Worm (Caenorhabditis elegans): ENCODE data around the gene tric-1B.2.

tric-1B.2 gene

DNA sequence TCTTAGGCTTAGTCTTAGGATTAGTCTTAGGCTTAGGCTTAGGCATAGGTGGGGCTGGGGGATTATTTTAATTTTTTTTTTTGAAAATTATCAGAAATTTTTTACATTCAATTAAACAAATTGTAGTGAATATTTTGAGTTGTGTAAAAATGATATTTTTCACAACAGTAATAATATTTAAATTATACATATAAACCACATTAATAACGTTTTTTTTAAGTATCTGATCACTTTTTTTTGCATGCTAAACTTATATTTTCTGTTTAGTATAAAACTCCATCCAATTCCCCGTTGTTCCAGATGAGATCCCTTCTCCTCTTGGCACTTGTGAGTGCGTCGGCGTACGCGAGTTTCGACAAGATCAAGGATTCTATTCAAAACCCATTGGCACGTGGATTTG, 39.1 kb downstream of the tric-1B.2 start, which contains the start of gene txdc-12.1:
TSS of gene txdc-12.1 (plus strand) at position 301 of the 400 bp plus-strand sequence.
- no peak for TF ChIP-seq ztf-23 (GFP tag; IDR thresholded peaks at IDR 0.05)
- TF ChIP-seq klf-2 (GFP tag; conservative IDR thresholded peaks at IDR 0.05) = no peak
- no peak for TF ChIP-seq ref-1 (GFP tag; conservative IDR thresholded peaks at IDR 0.05)
- no peak for TF ChIP-seq cog-1 (tag; optimal IDR thresholded peaks at IDR 0.05)
- TF ChIP-seq flt-1 (GFP tag; IDR thresholded peaks at IDR 0.05) = no peak
- no peak for TF ChIP-seq ztf-29 (GFP tag; IDR thresholded peaks at IDR 0.05)
- no peak for TF ChIP-seq med-1 (GFP tag; optimal IDR thresholded peaks at IDR 0.05; ENCODE audit: insufficient read depth)
- TF ChIP-seq T22C8.4 (GFP tag; IDR thresholded peaks at IDR 0.05) = no peak
- TF ChIP-seq tab-1 (GFP tag; IDR thresholded peaks at IDR 0.05) = no peak

DNA sequence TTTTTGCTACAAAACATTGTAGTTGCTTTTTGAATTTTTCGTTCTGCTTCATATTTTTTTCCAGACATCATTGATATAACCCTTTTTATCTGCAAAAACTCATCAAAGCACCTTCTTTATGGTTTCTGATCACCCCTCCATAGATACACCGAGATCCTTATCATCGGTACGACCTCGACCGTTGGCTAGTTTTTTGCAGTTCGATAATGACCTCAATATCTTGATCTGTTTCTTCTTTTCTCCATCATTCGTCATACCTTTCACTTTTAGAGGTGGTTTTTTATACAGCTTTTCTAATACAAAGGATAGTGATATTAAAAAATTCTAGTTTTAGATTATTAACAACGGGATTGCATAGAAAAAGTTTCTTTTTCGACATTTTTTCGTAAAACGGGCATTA, 39.7 kb downstream of the tric-1B.2 start:
- TF ChIP-seq tab-1 (GFP tag; IDR thresholded peaks at IDR 0.05) = no peak
- no peak for TF ChIP-seq ztf-23 (GFP tag; IDR thresholded peaks at IDR 0.05)
- TF ChIP-seq ref-1 (GFP tag; conservative IDR thresholded peaks at IDR 0.05) = no peak
- TF ChIP-seq flt-1 (GFP tag; IDR thresholded peaks at IDR 0.05) = no peak
- no peak for TF ChIP-seq T22C8.4 (GFP tag; IDR thresholded peaks at IDR 0.05)
- no peak for TF ChIP-seq med-1 (GFP tag; optimal IDR thresholded peaks at IDR 0.05; ENCODE audit: insufficient read depth)
- TF ChIP-seq ztf-29 (GFP tag; IDR thresholded peaks at IDR 0.05) = no peak
- TF ChIP-seq klf-2 (GFP tag; conservative IDR thresholded peaks at IDR 0.05) = no peak
- no peak for TF ChIP-seq cog-1 (tag; optimal IDR thresholded peaks at IDR 0.05)

DNA sequence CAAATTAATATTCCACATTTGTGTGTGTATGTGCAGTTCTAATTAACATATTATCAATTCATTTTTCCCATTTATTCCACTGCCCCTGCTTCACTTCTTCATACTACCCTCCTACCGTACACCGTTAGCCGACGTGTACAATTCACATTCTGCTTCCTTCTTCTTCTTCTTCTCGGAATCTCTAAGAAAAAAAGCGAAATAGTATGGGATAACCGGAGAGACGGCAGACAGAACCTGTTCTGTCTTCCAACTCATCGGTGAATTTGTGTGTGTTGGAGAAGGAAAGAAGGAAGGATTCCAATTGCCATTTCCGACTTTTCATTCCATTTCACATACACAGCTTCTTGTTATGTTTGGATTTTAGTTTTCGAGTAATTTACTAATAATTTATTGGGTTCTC, 41.6 kb downstream of the tric-1B.2 start:
- TF ChIP-seq T22C8.4 (GFP tag; IDR thresholded peaks at IDR 0.05) = no peak
- no peak for TF ChIP-seq flt-1 (GFP tag; IDR thresholded peaks at IDR 0.05)
- TF ChIP-seq cog-1 (tag; optimal IDR thresholded peaks at IDR 0.05) = no peak
- TF ChIP-seq ztf-23 (GFP tag; IDR thresholded peaks at IDR 0.05) = no peak
- no peak for TF ChIP-seq med-1 (GFP tag; optimal IDR thresholded peaks at IDR 0.05; ENCODE audit: insufficient read depth)
- TF ChIP-seq ztf-29 (GFP tag; IDR thresholded peaks at IDR 0.05) = no peak
- TF ChIP-seq klf-2 (GFP tag; conservative IDR thresholded peaks at IDR 0.05) = no peak
- TF ChIP-seq ref-1 (GFP tag; conservative IDR thresholded peaks at IDR 0.05) = no peak
- no peak for TF ChIP-seq tab-1 (GFP tag; IDR thresholded peaks at IDR 0.05)

DNA sequence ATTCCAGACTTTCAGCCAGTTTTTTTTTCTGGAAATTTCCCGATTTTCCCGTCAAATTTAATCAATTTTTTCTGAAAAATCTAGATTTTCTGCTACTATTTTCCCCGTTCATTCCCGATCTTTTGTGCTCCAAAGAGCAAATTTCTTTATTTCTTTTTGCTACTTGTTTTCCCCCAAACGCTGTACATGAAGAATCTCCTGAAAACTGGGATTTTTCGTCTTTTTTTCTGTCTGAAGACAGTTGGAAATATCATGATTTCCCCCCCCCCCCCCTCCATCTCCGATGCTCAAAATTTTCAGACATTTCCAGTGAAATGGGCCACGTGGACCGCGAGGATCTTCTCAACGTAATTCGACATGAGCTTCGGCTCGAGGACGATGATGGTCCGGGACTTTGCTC, 51.2 kb downstream of the tric-1B.2 start, which contains the start of gene sinh-1:
TSS of gene sinh-1 (plus strand) at position 301 of the 400 bp plus-strand sequence.
- TF ChIP-seq klf-2 (GFP tag; conservative IDR thresholded peaks at IDR 0.05) (no peak), cog-1 (tag; optimal IDR thresholded peaks at IDR 0.05) (no peak), T22C8.4 (GFP tag; IDR thresholded peaks at IDR 0.05) (no peak), ztf-29 (GFP tag; IDR thresholded peaks at IDR 0.05) (no peak), med-1 (GFP tag; optimal IDR thresholded peaks at IDR 0.05; ENCODE audit: insufficient read depth) (no peak), ztf-23 (GFP tag; IDR thresholded peaks at IDR 0.05) (no peak)

DNA sequence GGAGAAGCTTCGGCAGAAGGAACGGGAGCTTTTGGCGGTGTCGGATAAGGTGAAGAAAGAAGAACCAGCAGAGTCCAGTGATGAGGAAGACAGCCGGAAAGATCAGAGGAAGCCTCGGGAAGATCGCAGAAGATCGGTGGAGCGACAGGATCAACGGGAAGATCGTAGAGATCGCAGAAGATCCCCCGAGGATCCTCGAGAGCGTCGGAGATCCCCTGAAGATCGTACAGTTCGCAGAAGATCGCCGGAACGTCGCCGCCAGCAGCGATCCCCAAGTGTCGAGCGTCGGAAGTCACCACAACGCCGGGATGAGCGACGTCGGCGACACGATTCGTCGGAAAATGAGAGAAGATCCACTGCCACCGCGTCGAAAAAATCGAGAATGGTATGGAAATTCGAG, 53.0 kb downstream of the tric-1B.2 start:
- TF ChIP-seq cog-1 (tag; optimal IDR thresholded peaks at IDR 0.05) = no peak
- TF ChIP-seq med-1 (GFP tag; optimal IDR thresholded peaks at IDR 0.05; ENCODE audit: insufficient read depth) = no peak
- TF ChIP-seq ztf-29 (GFP tag; IDR thresholded peaks at IDR 0.05) = no peak
- TF ChIP-seq klf-2 (GFP tag; conservative IDR thresholded peaks at IDR 0.05) = no peak
- TF ChIP-seq ztf-23 (GFP tag; IDR thresholded peaks at IDR 0.05) = no peak
- no peak for TF ChIP-seq flt-1 (GFP tag; IDR thresholded peaks at IDR 0.05)
- no peak for TF ChIP-seq ref-1 (GFP tag; conservative IDR thresholded peaks at IDR 0.05)
- no peak for TF ChIP-seq tab-1 (GFP tag; IDR thresholded peaks at IDR 0.05)
- no peak for TF ChIP-seq T22C8.4 (GFP tag; IDR thresholded peaks at IDR 0.05)
